Fruit fly (Drosophila melanogaster) whole organism, wandering third instar larva: ENCODE measurements around the gene dib.

Experiments used
- Dfd ChIP-seq: fragments of >200 bp; optimal IDR thresholded peaks from 2 replicates; lab custom pipeline; 2017; ENCODE audit warnings: missing biosample characterization, missing genetic modification characterization
- Dif ChIP-seq: fragments of 200-275, 200-300 bp; sonication (Bioruptor generic); optimal IDR thresholded peaks from 2 replicates; lab custom pipeline; 2018; ENCODE audit warnings: missing biosample characterization, missing genetic modification characterization; ENCODE audit not compliant: partially characterized antibody
- N ChIP-seq: fragments of >200 bp; optimal IDR thresholded peaks from 2 replicates; lab custom pipeline; 2018; ENCODE audit warnings: missing biosample characterization, missing external identifiers, missing genetic modification characterization
- OdsH ChIP-seq: fragments of 200-800 bp; sonication (Bioruptor generic); optimal IDR thresholded peaks from 2 replicates; lab custom pipeline; 2016; ENCODE audit warnings: missing biosample characterization, mild to moderate bottlenecking, missing genetic modification characterization
- Rel ChIP-seq, 2 experiments: fragments of 200-800 bp; sonication (Bioruptor generic) in 1 of 2; optimal IDR thresholded peaks; 2 replicates in 1 of 2; 3 replicates in 1 of 2; lab custom pipeline; 2016 to 2019; ENCODE audit warnings: mild to moderate bottlenecking in 2 of 2, missing biosample characterization in 2 of 2, missing genetic modification characterization in 2 of 2, moderate library complexity in 1 of 2
- h ChIP-seq: fragments of 200-800 bp; sonication (Bioruptor generic); optimal IDR thresholded peaks from 3 replicates; lab custom pipeline; 2016; ENCODE audit warnings: missing biosample characterization, mild to moderate bottlenecking, missing genetic modification characterization
- pan ChIP-seq: fragments of >200 bp; optimal IDR thresholded peaks from 2 replicates; lab custom pipeline; 2017
- rgr ChIP-seq: fragments of 200-800 bp; sonication (Bioruptor generic); optimal IDR thresholded peaks from 3 replicates; lab custom pipeline; 2016; ENCODE audit warnings: missing biosample characterization, mild to moderate bottlenecking, missing genetic modification characterization

- TF ChIP-seq OdsH (GFP tag; lab: Kevin White, UChicago) (no peak), pan (lab: Kevin White, UChicago) (no peak), Rel (GFP tag; optimal IDR thresholded peaks at IDR 0.05; lab: Kevin White, UChicago) (no peak), Rel (tag; optimal IDR thresholded peaks at IDR 0.05; lab: Kevin White, UChicago) (no peak), rgr (GFP tag; lab: Kevin White, UChicago) (no peak), h (GFP tag; lab: Kevin White, UChicago) (no peak), N (GFP tag; lab: Kevin White, UChicago) (no peak), Dfd (GFP tag; lab: Kevin White, UChicago) (no peak), Dif (no peak)
Measured at dm6 chr3L:4035499-4035898, 26.6 kb upstream of the dib start, which contains the start of gene Gr64f.
